Fruit fly (Drosophila melanogaster) whole organism, embryonic: Measurements from ENCODE around the gene CG34461.

ENCODE experiments used
- Adf1 ChIP-seq: fragments of 200-800 bp; sonication (Bioruptor generic); IDR thresholded peaks from 2 replicates; pipeline ENCODE4 v1.3.6; 2022; ENCODE audit warnings: missing biosample characterization, missing genetic modification characterization
- CG1024 ChIP-seq: fragments of 200-800 bp; sonication (Bioruptor generic); IDR thresholded peaks from 2 replicates; pipeline ENCODE4 v1.3.6; 2022; ENCODE audit warnings: missing biosample characterization, missing genetic modification characterization
- CG11085 ChIP-seq: fragments of 200-800 bp; sonication (Bioruptor generic); IDR thresholded peaks from 2 replicates; pipeline ENCODE4 v1.3.6; 2022; ENCODE audit warnings: missing biosample characterization, missing genetic modification characterization
- CG11560 ChIP-seq: fragments of 200-800 bp; sonication (Bioruptor generic); IDR thresholded peaks from 3 replicates; pipeline ENCODE4 v1.3.6; 2022; ENCODE audit warnings: missing biosample characterization, missing genetic modification characterization
- CG12219 ChIP-seq: fragments of 200-800 bp; sonication (Bioruptor generic); optimal IDR thresholded peaks from 3 replicates; lab custom pipeline; 2018; ENCODE audit warnings: missing biosample characterization, mild to moderate bottlenecking, missing genetic modification characterization
- CG13287 ChIP-seq: fragments of 200-800 bp; sonication (Bioruptor generic); IDR thresholded peaks from 2 replicates; pipeline ENCODE4 v1.3.6; 2022; ENCODE audit warnings: missing biosample characterization, missing genetic modification characterization; ENCODE audit not compliant: partially characterized antibody
- CG14860 ChIP-seq: fragments of 200-800 bp; sonication (Bioruptor generic); IDR thresholded peaks from 3 replicates; pipeline ENCODE4 v1.3.6; 2022; ENCODE audit warnings: missing biosample characterization, missing genetic modification characterization; ENCODE audit not compliant: partially characterized antibody
- CG15073 ChIP-seq: fragments of 200-800 bp; sonication (Bioruptor generic); optimal IDR thresholded peaks from 2 replicates; lab custom pipeline; 2016; ENCODE audit warnings: missing biosample characterization, missing genetic modification characterization
- CG1647 ChIP-seq: fragments of 200-800 bp; sonication (Bioruptor generic); optimal IDR thresholded peaks from 3 replicates; lab custom pipeline; 2016; ENCODE audit warnings: missing biosample characterization, missing genetic modification characterization
- CG17359 ChIP-seq: fragments of 200-800 bp; sonication (Bioruptor generic); optimal IDR thresholded peaks from 3 replicates; lab custom pipeline; 2018; ENCODE audit warnings: missing biosample characterization, mild to moderate bottlenecking, missing genetic modification characterization, moderate library complexity
- CG18619 ChIP-seq: fragments of 200-800 bp; sonication (Bioruptor generic); optimal IDR thresholded peaks from 3 replicates; lab custom pipeline; 2017; ENCODE audit warnings: missing biosample characterization, mild to moderate bottlenecking, missing genetic modification characterization
- CG18764 ChIP-seq: fragments of 200-800 bp; sonication (Bioruptor generic); optimal IDR thresholded peaks from 3 replicates; lab custom pipeline; 2016; ENCODE audit warnings: missing biosample characterization, missing genetic modification characterization
- CG2116 ChIP-seq: fragments of 200-800 bp; sonication (Bioruptor generic); optimal IDR thresholded peaks from 3 replicates; lab custom pipeline; 2018; ENCODE audit warnings: missing biosample characterization, mild to moderate bottlenecking, missing genetic modification characterization
- CG2875 ChIP-seq: fragments of 200-800 bp; sonication (Bioruptor generic); optimal IDR thresholded peaks from 2 replicates; lab custom pipeline; 2017; ENCODE audit warnings: missing biosample characterization, mild to moderate bottlenecking, missing genetic modification characterization, missing genetic modification reagents
- CG3163 ChIP-seq: fragments of 200-800 bp; sonication (Bioruptor generic); optimal IDR thresholded peaks from 3 replicates; lab custom pipeline; 2016; ENCODE audit warnings: missing biosample characterization, missing genetic modification characterization
- CG34224 ChIP-seq: fragments of 200-800 bp; sonication (Bioruptor generic); IDR thresholded peaks from 3 replicates; pipeline ENCODE4 v1.3.6; 2022; ENCODE audit warnings: missing biosample characterization, missing genetic modification characterization; ENCODE audit not compliant: partially characterized antibody
- CG4617 ChIP-seq: fragments of 200-800 bp; sonication (Bioruptor generic); optimal IDR thresholded peaks from 3 replicates; lab custom pipeline; 2016; ENCODE audit warnings: missing biosample characterization, missing genetic modification characterization, borderline replicate concordance
- CG4854 ChIP-seq: fragments of 200-800 bp; sonication (Bioruptor generic); optimal IDR thresholded peaks from 2 replicates; lab custom pipeline; 2016; ENCODE audit warnings: missing biosample characterization, missing genetic modification characterization, inconsistent platforms
- CG6689 ChIP-seq: fragments of 200-800 bp; sonication (Bioruptor generic); IDR thresholded peaks from 2 replicates; pipeline ENCODE4 v1.3.6; 2022; ENCODE audit warnings: missing biosample characterization, missing genetic modification characterization
- CG6765 ChIP-seq: fragments of 200-800 bp; sonication (Bioruptor generic); optimal IDR thresholded peaks from 3 replicates; lab custom pipeline; 2017; ENCODE audit warnings: missing biosample characterization, mild to moderate bottlenecking, missing genetic modification characterization
- CG7745 ChIP-seq: fragments of 200-800 bp; sonication (Bioruptor generic); optimal IDR thresholded peaks from 2 replicates; lab custom pipeline; 2018; ENCODE audit warnings: missing biosample characterization, mild to moderate bottlenecking, missing genetic modification characterization, moderate library complexity
- CG8089 ChIP-seq: fragments of 200-800 bp; sonication (Bioruptor generic); optimal IDR thresholded peaks from 3 replicates; lab custom pipeline; 2016; ENCODE audit warnings: missing biosample characterization, missing genetic modification characterization
- CG9876 ChIP-seq: fragments of 200-800 bp; sonication (Bioruptor generic); optimal IDR thresholded peaks from 2 replicates; lab custom pipeline; 2016; ENCODE audit warnings: missing biosample characterization, missing genetic modification characterization
- D19B ChIP-seq: fragments of 200-800 bp; sonication (Bioruptor generic); optimal IDR thresholded peaks from 2 replicates; lab custom pipeline; 2017; ENCODE audit warnings: missing biosample characterization, mild to moderate bottlenecking, missing genetic modification characterization
- Dad ChIP-seq: fragments of 200-800 bp; sonication (Bioruptor generic); optimal IDR thresholded peaks from 3 replicates; lab custom pipeline; 2016; ENCODE audit warnings: missing biosample characterization, missing genetic modification characterization
- HmgD ChIP-seq: fragments of 200-800 bp; sonication (Bioruptor generic); optimal IDR thresholded peaks from 3 replicates; lab custom pipeline; 2016; ENCODE audit warnings: missing biosample characterization, missing genetic modification characterization
- Hr78 ChIP-seq, 2 experiments: fragments of 200-800 bp in 1 of 2; fragments of >200 bp in 1 of 2; sonication (Bioruptor generic) in 1 of 2; optimal IDR thresholded peaks; 2 replicates each; lab custom pipeline; 2017 to 2019; ENCODE audit warnings: missing biosample characterization in 2 of 2, missing genetic modification characterization in 2 of 2, mild to moderate bottlenecking in 1 of 2, moderate library complexity in 1 of 2
- MBD-R2 ChIP-seq: fragments of 200-800 bp; sonication (Bioruptor generic); IDR thresholded peaks from 2 replicates; pipeline ENCODE4 v1.3.6; 2022; ENCODE audit warnings: missing biosample characterization, missing genetic modification characterization
- NC2β ChIP-seq: fragments of 200-800 bp; sonication (Bioruptor generic); optimal IDR thresholded peaks from 2 replicates; lab custom pipeline; 2016; ENCODE audit warnings: missing biosample characterization, missing genetic modification characterization
- PHDP ChIP-seq: fragments of 200-800 bp; sonication (Bioruptor generic); optimal IDR thresholded peaks from 3 replicates; lab custom pipeline; 2018; ENCODE audit warnings: missing biosample characterization, mild to moderate bottlenecking, missing genetic modification characterization, moderate library complexity
- Xbp1 ChIP-seq: fragments of 200-800 bp; sonication (Bioruptor generic); optimal IDR thresholded peaks from 3 replicates; lab custom pipeline; 2016; ENCODE audit warnings: missing biosample characterization, mild to moderate bottlenecking, missing genetic modification characterization
- Xrp1 ChIP-seq: fragments of 200-800 bp; sonication (Bioruptor generic); IDR thresholded peaks from 2 replicates; pipeline ENCODE4 v1.3.6; 2022; ENCODE audit warnings: missing biosample characterization, missing genetic modification characterization
- ara ChIP-seq: fragments of 200-800 bp; sonication (Bioruptor generic); IDR thresholded peaks from 2 replicates; pipeline ENCODE4 v1.3.6; 2022; ENCODE audit warnings: missing biosample characterization, missing genetic modification characterization
- bab2 ChIP-seq: fragments of 200-800 bp; sonication (Bioruptor generic); optimal IDR thresholded peaks from 2 replicates; lab custom pipeline; 2016; ENCODE audit warnings: missing biosample characterization, missing genetic modification characterization
- cato ChIP-seq: fragments of 200-800 bp; sonication (Bioruptor generic); optimal IDR thresholded peaks from 2 replicates; lab custom pipeline; 2016; ENCODE audit warnings: missing biosample characterization, missing genetic modification characterization, borderline replicate concordance
- crol ChIP-seq: fragments of 200-800 bp; sonication (Bioruptor generic); IDR thresholded peaks from 2 replicates; pipeline ENCODE4 v1.3.6; 2022; ENCODE audit warnings: missing biosample characterization, missing genetic modification characterization
- disco-r ChIP-seq: fragments of 200-800 bp; sonication (Bioruptor generic); optimal IDR thresholded peaks from 2 replicates; lab custom pipeline; 2016; ENCODE audit warnings: missing biosample characterization, missing genetic modification characterization
- ewg ChIP-seq: fragments of 200-800 bp; sonication (Bioruptor generic); optimal IDR thresholded peaks from 3 replicates; lab custom pipeline; 2017; ENCODE audit warnings: mild to moderate bottlenecking, missing biosample characterization, missing genetic modification reagents, missing genetic modification characterization
- h ChIP-seq: fragments of >200 bp; optimal IDR thresholded peaks from 2 replicates; lab custom pipeline; 2017
- ind ChIP-seq: fragments of 200-800 bp; sonication (Bioruptor generic); optimal IDR thresholded peaks from 3 replicates; lab custom pipeline; 2016; ENCODE audit warnings: missing biosample characterization, missing genetic modification characterization
- inv ChIP-seq: fragments of 200-800 bp; sonication (Bioruptor generic); IDR thresholded peaks from 2 replicates; pipeline ENCODE4 v1.3.6; 2022; ENCODE audit warnings: missing biosample characterization, missing genetic modification characterization; ENCODE audit not compliant: partially characterized antibody
- knrl ChIP-seq: fragments of 200-800 bp; sonication (Bioruptor generic); IDR thresholded peaks from 3 replicates; pipeline ENCODE4 v1.3.6; 2022; ENCODE audit warnings: missing biosample characterization, missing genetic modification characterization; ENCODE audit not compliant: partially characterized antibody
- nerfin-1 ChIP-seq: fragments of 200-800 bp; sonication (Bioruptor generic); optimal IDR thresholded peaks from 3 replicates; lab custom pipeline; 2019; ENCODE audit warnings: missing biosample characterization, mild to moderate bottlenecking, missing genetic modification characterization, moderate library complexity
- oc ChIP-seq: fragments of 200-800 bp; sonication (Bioruptor generic); optimal IDR thresholded peaks from 2 replicates; lab custom pipeline; 2018; ENCODE audit warnings: missing biosample characterization, mild to moderate bottlenecking, missing genetic modification characterization, moderate library complexity
- pum ChIP-seq: fragments of 200-800 bp; sonication (Bioruptor generic); optimal IDR thresholded peaks from 2 replicates; lab custom pipeline; 2016; ENCODE audit warnings: missing biosample characterization, missing genetic modification characterization
- schlank ChIP-seq: fragments of 200-800 bp; sonication (Bioruptor generic); optimal IDR thresholded peaks from 2 replicates; lab custom pipeline; 2018; ENCODE audit warnings: missing biosample characterization, mild to moderate bottlenecking, missing genetic modification characterization
- scrt ChIP-seq: fragments of 200-800 bp; sonication (Bioruptor generic); optimal IDR thresholded peaks from 2 replicates; lab custom pipeline; 2018; ENCODE audit warnings: missing biosample characterization, mild to moderate bottlenecking, missing genetic modification characterization, moderate library complexity
- sim ChIP-seq: fragments of 200-800 bp; sonication (Bioruptor generic); IDR thresholded peaks from 2 replicates; pipeline ENCODE4 v1.3.6; 2022; ENCODE audit warnings: missing biosample characterization, missing genetic modification characterization

Gene CG34461

DNA sequence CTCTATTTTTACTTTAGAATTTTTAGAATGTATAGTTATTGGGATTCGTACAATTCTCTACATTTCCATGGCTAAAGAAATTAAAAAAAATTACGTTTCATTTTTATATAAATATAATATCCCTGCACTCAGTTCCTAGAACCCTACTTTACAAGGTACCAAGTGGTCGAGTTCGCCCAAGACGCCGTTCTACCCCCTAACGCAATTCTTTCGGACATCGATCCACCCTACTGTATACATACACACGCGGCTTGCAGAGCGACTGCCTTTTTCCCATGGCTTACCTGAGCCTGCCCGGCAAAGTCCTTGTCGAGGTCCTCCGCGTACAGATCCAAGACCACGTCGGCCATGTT lies 10.9 kb upstream of the CG34461 start (continued):
- TF ChIP-seq Adf1 (GFP tag; lab: Robert Waterston, UW) (no peak; the same call in 1 of the 2 replicates), CG7745 (tag; lab: Kevin White, UChicago) (no peak), CG18619 (GFP tag; lab: Kevin White, UChicago) (no peak), CG3163 (GFP tag; lab: Kevin White, UChicago) (no peak), crol (GFP tag; lab: Robert Waterston, UW) (no peak), nerfin-1 (tag; lab: Kevin White, UChicago) (no peak), ewg (no peak), CG4854 (GFP tag; lab: Kevin White, UChicago) (no peak), D19B (GFP tag; lab: Kevin White, UChicago) (peak; percentile 96)

DNA sequence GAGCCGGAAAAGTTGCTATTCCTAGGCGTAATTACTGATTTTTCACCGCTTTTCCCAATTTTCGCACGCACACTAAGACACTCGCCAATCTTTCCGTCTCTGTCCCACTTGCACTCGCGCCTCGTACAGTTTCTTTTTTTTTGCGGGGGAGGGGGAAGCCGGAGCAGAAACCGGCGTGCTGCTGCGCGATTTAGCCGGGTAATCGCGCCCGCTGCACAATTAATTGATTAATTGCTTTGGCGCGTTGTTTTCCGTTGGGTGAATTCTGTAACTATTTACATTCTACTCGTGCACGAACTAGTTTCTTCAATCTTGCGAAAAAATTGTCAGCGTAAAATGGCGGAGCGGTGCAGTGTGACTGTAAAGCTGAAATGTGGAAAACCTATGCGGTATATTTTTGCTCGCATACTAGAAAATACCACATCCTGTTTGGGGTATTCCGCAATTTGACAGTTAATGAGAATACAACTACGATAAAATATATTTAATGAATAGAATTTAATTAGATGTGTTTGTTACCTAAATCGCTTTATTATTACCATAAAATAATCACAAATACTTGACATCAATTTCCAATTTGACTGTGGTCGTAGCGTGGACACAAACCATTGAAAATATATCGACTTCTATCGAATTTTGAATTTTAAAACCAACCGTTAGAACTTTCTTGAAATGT lies 10.4 kb upstream of the CG34461 start, which contains the start of gene Cpsf6:
Gene Cpsf6, minus strand, starts transcription at position 362 of the 676 bp plus-strand sequence.
- no peak for TF ChIP-seq h
- peak; percentile 54 for TF ChIP-seq CG4617 (GFP tag; lab: Kevin White, UChicago)
- TF ChIP-seq pum (GFP tag; lab: Kevin White, UChicago): no peak
- TF ChIP-seq PHDP (tag; lab: Kevin White, UChicago): peak; percentile 76
- TF ChIP-seq CG1024 (GFP tag; lab: Robert Waterston, UW): 0 out of 2 replicates have a peak, but pooled peaks have one; percentile 14
- peak; percentile 34; the same call in 1 of the 2 replicates for TF ChIP-seq MBD-R2 (GFP tag; lab: Robert Waterston, UW)
- no peak for TF ChIP-seq Hr78 (GFP tag; optimal IDR thresholded peaks at IDR 0.05; lab: Kevin White, UChicago)
- TF ChIP-seq NC2β (GFP tag; lab: Kevin White, UChicago): no peak
- TF ChIP-seq disco-r: no peak
- TF ChIP-seq sim (GFP tag; lab: Robert Waterston, UW): no peak
- peak; percentile 62 for TF ChIP-seq HmgD (GFP tag; lab: Kevin White, UChicago)
- no peak for TF ChIP-seq knrl
- no peak for TF ChIP-seq CG14860 (GFP tag; lab: Robert Waterston, UW)
- TF ChIP-seq ind: peak; percentile 56
- TF ChIP-seq Xbp1 (GFP tag; lab: Kevin White, UChicago): peak; percentile 64
- peak; percentile 77 for TF ChIP-seq Xrp1 (GFP tag; lab: Robert Waterston, UW)
- TF ChIP-seq CG6765: no peak
- TF ChIP-seq ara (GFP tag; lab: Robert Waterston, UW): peak; percentile 18; the same call in 1 of the 2 replicates
- no peak for TF ChIP-seq Dad (GFP tag; lab: Kevin White, UChicago)
- TF ChIP-seq schlank (tag; lab: Kevin White, UChicago): no peak
- peak; percentile 6 for TF ChIP-seq CG2875 (GFP tag; lab: Kevin White, UChicago)
- peak; percentile 50 for TF ChIP-seq CG6689 (GFP tag; lab: Robert Waterston, UW)
- TF ChIP-seq CG8089 (GFP tag; lab: Kevin White, UChicago): peak; percentile 25
- TF ChIP-seq CG2116 (GFP tag; lab: Kevin White, UChicago): peak; percentile 82
- TF ChIP-seq CG34224 (GFP tag; lab: Robert Waterston, UW): peak; percentile 36; the same call in 1 of the 3 replicates
- TF ChIP-seq bab2 (GFP tag; lab: Kevin White, UChicago): no peak
- peak; percentile 1 for TF ChIP-seq scrt (GFP tag; lab: Kevin White, UChicago)
- TF ChIP-seq CG11560 (tag; lab: Robert Waterston, UW): no peak
- TF ChIP-seq oc: no peak
- TF ChIP-seq CG9876 (GFP tag; lab: Kevin White, UChicago): no peak
- TF ChIP-seq CG17359 (tag; lab: Kevin White, UChicago): peak; percentile 52
- no peak for TF ChIP-seq CG11085
- peak; percentile 37 for TF ChIP-seq CG18764 (GFP tag; lab: Kevin White, UChicago)
- TF ChIP-seq CG15073 (GFP tag; lab: Kevin White, UChicago): no peak
- peak; percentile 19 for TF ChIP-seq cato (GFP tag; lab: Kevin White, UChicago)
- TF ChIP-seq CG12219 (GFP tag; lab: Kevin White, UChicago): peak; percentile 33
- TF ChIP-seq CG1647 (GFP tag; lab: Kevin White, UChicago): no peak
- TF ChIP-seq inv (GFP tag; lab: Robert Waterston, UW): no peak; the same call in 1 of the 2 replicates
- peak; percentile 10; the same call in 1 of the 2 replicates for TF ChIP-seq CG13287 (GFP tag; lab: Robert Waterston, UW)
